Worm (Caenorhabditis elegans): ENCODE data around the gene F22F7.8.

Gene F22F7.8

ce11 chrV:2123164-2123563, 1.4 kb upstream of the F22F7.8 start:
- TF ChIP-seq pha-4 (tag; optimal IDR thresholded peaks at IDR 0.05) (no peak), lsy-2 (tag; optimal IDR thresholded peaks at IDR 0.05) (no peak), ceh-43 (GFP tag; optimal IDR thresholded peaks at IDR 0.05) (no peak), nhr-237 (tag; optimal IDR thresholded peaks at IDR 0.05) (no peak), ceh-39 (tag; optimal IDR thresholded peaks at IDR 0.05) (no peak), tbx-8 (GFP tag; optimal IDR thresholded peaks at IDR 0.05) (no peak), nhr-76 (tag; optimal IDR thresholded peaks at IDR 0.05) (no peak), mep-1 (tag; optimal IDR thresholded peaks at IDR 0.05) (no peak), unc-39 (tag; optimal IDR thresholded peaks at IDR 0.05) (no peak), elt-1 (tag; optimal IDR thresholded peaks at IDR 0.05; ENCODE audit: borderline replicate concordance, insufficient read depth) (no peak), unc-62 (GFP tag; optimal IDR thresholded peaks at IDR 0.05) (no peak), M03D4.4 (tag; optimal IDR thresholded peaks at IDR 0.05) (no peak), unc-120 (tag; optimal IDR thresholded peaks at IDR 0.05; ENCODE audit: poor library complexity, severe bottlenecking) (no peak), elt-3 (tag; optimal IDR thresholded peaks at IDR 0.05) (no peak), nhr-28 (tag; optimal IDR thresholded peaks at IDR 0.05) (no peak)

DNA sequence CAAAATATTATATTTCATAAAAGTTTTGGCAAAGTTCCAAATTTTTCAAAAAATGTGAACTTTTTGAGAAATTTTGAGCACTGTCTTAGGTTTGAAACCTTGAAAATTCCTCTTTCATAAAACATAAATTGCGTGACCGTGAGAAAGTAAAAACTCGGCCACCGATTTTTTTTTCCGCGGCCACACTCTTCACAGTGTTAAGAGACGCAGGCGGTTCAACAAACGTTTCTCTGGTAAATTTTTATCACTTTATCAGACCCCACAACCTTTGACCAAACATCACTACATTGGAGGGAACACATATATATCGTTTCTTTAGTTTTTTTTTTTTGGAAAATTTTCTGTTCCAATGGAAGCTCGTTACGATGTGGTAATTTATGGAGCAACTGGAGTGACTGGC, 757 bp upstream of the F22F7.8 start, which contains the start of gene F22F7.2:
F22F7.2 (plus strand) TSS at position 266 of the 400 bp plus-strand sequence.
- TF ChIP-seq ceh-83 (GFP tag; optimal IDR thresholded peaks at IDR 0.05) (no peak), elt-1 (tag; optimal IDR thresholded peaks at IDR 0.05; ENCODE audit: borderline replicate concordance, insufficient read depth) (no peak), unc-120 (tag; optimal IDR thresholded peaks at IDR 0.05; ENCODE audit: poor library complexity, severe bottlenecking) (no peak), nhr-28 (tag; optimal IDR thresholded peaks at IDR 0.05) (no peak), lsy-2 (tag; optimal IDR thresholded peaks at IDR 0.05) (no peak)

ce11 chrV:2119529-2119928, 2.2 kb downstream of the F22F7.8 start, which contains the start of gene F22F7.11:
TSS of gene F22F7.11 (plus strand) at chrV:2119829.
- no peak for TF ChIP-seq elt-3 (tag; optimal IDR thresholded peaks at IDR 0.05)
- no peak for TF ChIP-seq unc-120 (tag; optimal IDR thresholded peaks at IDR 0.05; ENCODE audit: poor library complexity, severe bottlenecking)
- TF ChIP-seq zip-8 (tag; optimal IDR thresholded peaks at IDR 0.05), result no peak
- TF ChIP-seq M03D4.4 (tag; optimal IDR thresholded peaks at IDR 0.05), result no peak
- no peak for TF ChIP-seq ham-2 (GFP tag; optimal IDR thresholded peaks at IDR 0.05)
- TF ChIP-seq ceh-39 (tag; optimal IDR thresholded peaks at IDR 0.05), result no peak
- no peak for TF ChIP-seq drap-1 (GFP tag; optimal IDR thresholded peaks at IDR 0.05)

DNA sequence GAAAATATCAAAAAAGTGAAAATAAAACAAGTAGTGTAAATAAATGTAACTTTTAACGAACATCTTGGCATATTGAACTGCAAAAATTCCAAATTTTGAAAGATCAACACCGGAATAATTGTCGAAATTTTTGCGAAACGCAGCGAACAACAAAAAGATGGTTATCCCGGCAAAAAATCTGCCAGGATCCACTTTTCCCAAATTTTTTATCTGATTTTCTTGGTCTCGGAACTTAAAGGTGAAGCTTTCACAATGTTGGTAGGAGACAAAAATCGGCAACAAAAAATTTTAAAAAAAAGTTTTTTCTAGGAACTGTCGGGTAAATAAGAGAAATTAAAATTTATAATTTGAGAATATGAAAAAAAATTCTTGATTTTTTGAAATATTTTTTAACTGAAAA, 3.2 kb downstream of the F22F7.8 start, which contains the start of gene bgnt-1.2:
bgnt-1.2 (minus strand) TSS at position 101 of the 400 bp plus-strand sequence.
- TF ChIP-seq mep-1 (tag; optimal IDR thresholded peaks at IDR 0.05) (no peak), lin-32 (GFP tag; optimal IDR thresholded peaks at IDR 0.05) (no peak), M03D4.4 (tag; optimal IDR thresholded peaks at IDR 0.05) (no peak), nhr-12 (tag; optimal IDR thresholded peaks at IDR 0.05) (no peak), nhr-2 (tag; optimal IDR thresholded peaks at IDR 0.05) (no peak), lsy-2 (tag; optimal IDR thresholded peaks at IDR 0.05) (no peak), ceh-43 (GFP tag; optimal IDR thresholded peaks at IDR 0.05) (no peak), tbx-8 (GFP tag; optimal IDR thresholded peaks at IDR 0.05) (no peak), elt-1 (tag; optimal IDR thresholded peaks at IDR 0.05; ENCODE audit: borderline replicate concordance, insufficient read depth) (no peak), zip-8 (tag; optimal IDR thresholded peaks at IDR 0.05) (no peak), drap-1 (GFP tag; optimal IDR thresholded peaks at IDR 0.05) (no peak), mab-5 (tag; optimal IDR thresholded peaks at IDR 0.05) (no peak), elt-3 (tag; optimal IDR thresholded peaks at IDR 0.05) (no peak), ztf-11 (tag; optimal IDR thresholded peaks at IDR 0.05) (no peak), unc-39 (tag; optimal IDR thresholded peaks at IDR 0.05) (no peak), lin-13 (tag; optimal IDR thresholded peaks at IDR 0.05) (no peak)

DNA sequence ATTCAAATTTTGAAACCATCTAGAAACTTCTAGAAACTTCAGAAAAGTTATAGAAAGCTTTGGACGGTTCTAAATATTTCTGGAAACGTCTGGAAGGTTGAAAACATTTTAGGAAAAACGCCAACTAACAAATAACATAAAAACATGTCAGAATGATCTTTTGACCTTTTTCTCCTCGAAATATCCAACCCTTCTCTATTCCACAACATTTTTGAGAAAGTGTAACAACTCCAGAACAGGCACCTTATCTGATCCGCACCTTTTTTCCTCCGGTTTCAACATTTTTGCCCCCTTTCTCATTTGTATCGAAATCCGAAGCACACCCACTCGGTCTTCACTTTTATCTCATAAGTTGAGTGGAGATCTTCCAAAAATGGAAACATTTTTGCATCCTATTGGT, 11.4 kb downstream of the F22F7.8 start, which contains the start of gene F22F7.3:
F22F7.3 (plus strand) TSS at position 301 of the 400 bp plus-strand sequence.
- TF ChIP-seq hlh-1 (tag; optimal IDR thresholded peaks at IDR 0.05) (no peak), nhr-2 (tag; optimal IDR thresholded peaks at IDR 0.05) (no peak), bed-3 (GFP tag; optimal IDR thresholded peaks at IDR 0.05) (no peak), lin-13 (tag; optimal IDR thresholded peaks at IDR 0.05) (no peak)

ce11 chrV:2109295-2109694, 12.5 kb downstream of the F22F7.8 start, which contains the start of gene ckb-4:
TSS of gene ckb-4 (minus strand) at chrV:2109434.
- TF ChIP-seq ceh-39 (tag; optimal IDR thresholded peaks at IDR 0.05) (peak; percentile 10), ces-1 (GFP tag; optimal IDR thresholded peaks at IDR 0.05) (peak; percentile 94), hlh-1 (tag; optimal IDR thresholded peaks at IDR 0.05) (no peak), pha-4 (tag; optimal IDR thresholded peaks at IDR 0.05) (peak; percentile 43), mep-1 (tag; optimal IDR thresholded peaks at IDR 0.05) (peak; percentile 29), unc-39 (tag; optimal IDR thresholded peaks at IDR 0.05) (no peak), nhr-237 (tag; optimal IDR thresholded peaks at IDR 0.05) (peak; percentile 49)

Measured in whole organism, mixed stage, embryonic.